Fruit fly (Drosophila melanogaster) whole organism, embryonic: ENCODE data around the gene CG32767.

Source experiments
- Ada2b ChIP-seq: fragments of 200-800 bp; sonication (Bioruptor generic); IDR thresholded peaks from 2 replicates; pipeline ENCODE4 v1.3.6; 2022; ENCODE audit warnings: missing biosample characterization, missing genetic modification characterization
- Bdp1 ChIP-seq: fragments of 200-800 bp; sonication (Bioruptor generic); optimal IDR thresholded peaks from 3 replicates; lab custom pipeline; 2016; ENCODE audit warnings: missing biosample characterization, missing genetic modification characterization
- CG10321 ChIP-seq: fragments of 200-800 bp; sonication (Bioruptor generic); IDR thresholded peaks from 2 replicates; pipeline ENCODE4 v1.3.6; 2022; ENCODE audit warnings: missing biosample characterization, missing genetic modification characterization
- CG11696 ChIP-seq: fragments of 200-800 bp; sonication (Bioruptor generic); IDR thresholded peaks from 2 replicates; pipeline ENCODE4 v1.3.6; 2022; ENCODE audit warnings: missing biosample characterization, missing genetic modification characterization
- CG12299 ChIP-seq: fragments of 200-800 bp; sonication (Bioruptor generic); optimal IDR thresholded peaks from 2 replicates; lab custom pipeline; 2018; ENCODE audit warnings: missing biosample characterization, mild to moderate bottlenecking, missing genetic modification characterization
- CG12769 ChIP-seq: fragments of 200-800 bp; sonication (Bioruptor generic); optimal IDR thresholded peaks from 2 replicates; lab custom pipeline; 2019; ENCODE audit warnings: missing biosample characterization, mild to moderate bottlenecking, missing genetic modification characterization, moderate library complexity
- CG15601 ChIP-seq: fragments of 200-800 bp; sonication (Bioruptor generic); optimal IDR thresholded peaks from 3 replicates; lab custom pipeline; 2019; ENCODE audit warnings: missing biosample characterization, mild to moderate bottlenecking, missing genetic modification characterization, moderate library complexity
- CG17186 ChIP-seq: fragments of 200-800 bp; sonication (Bioruptor generic); optimal IDR thresholded peaks from 3 replicates; lab custom pipeline; 2017; ENCODE audit warnings: missing biosample characterization, missing genetic modification reagents, missing genetic modification characterization
- CG18599 ChIP-seq: fragments of 200-800 bp; sonication (Bioruptor generic); optimal IDR thresholded peaks from 3 replicates; lab custom pipeline; 2017; ENCODE audit warnings: missing biosample characterization, missing genetic modification characterization, mild to moderate bottlenecking, moderate library complexity, missing genetic modification reagents
- CG30431 ChIP-seq: fragments of 200-800 bp; sonication (Bioruptor generic); optimal IDR thresholded peaks from 2 replicates; lab custom pipeline; 2017; ENCODE audit warnings: missing biosample characterization, missing genetic modification characterization
- CG31224 ChIP-seq: fragments of 200-800 bp; sonication (Bioruptor generic); IDR thresholded peaks from 2 replicates; pipeline ENCODE4 v1.3.6; 2022; ENCODE audit warnings: missing biosample characterization, missing genetic modification characterization
- CG31441 ChIP-seq: fragments of 200-800 bp; sonication (Bioruptor generic); IDR thresholded peaks from 2 replicates; pipeline ENCODE4 v1.3.6; 2022; ENCODE audit warnings: missing biosample characterization, missing genetic modification characterization
- CG3407 ChIP-seq: fragments of 200-800 bp; sonication (Bioruptor generic); optimal IDR thresholded peaks from 2 replicates; lab custom pipeline; 2018; ENCODE audit warnings: missing biosample characterization, mild to moderate bottlenecking, missing genetic modification characterization
- CG34422 ChIP-seq: fragments of 200-800 bp; sonication (Bioruptor generic); IDR thresholded peaks from 3 replicates; pipeline ENCODE4 v1.3.6; 2022; ENCODE audit warnings: missing biosample characterization, missing genetic modification characterization
- CG42726 ChIP-seq: fragments of 200-800 bp; sonication (Bioruptor generic); IDR thresholded peaks from 2 replicates; pipeline ENCODE4 v1.3.6; 2022; ENCODE audit warnings: missing biosample characterization, missing genetic modification characterization; ENCODE audit not compliant: partially characterized antibody
- CG4282 ChIP-seq: fragments of 200-800 bp; sonication (Bioruptor generic); optimal IDR thresholded peaks from 2 replicates; lab custom pipeline; 2016; ENCODE audit warnings: missing biosample characterization, missing genetic modification characterization
- CG8924 ChIP-seq: fragments of 200-800 bp; optimal IDR thresholded peaks from 3 replicates; lab custom pipeline; 2019; ENCODE audit warnings: missing biosample characterization, mild to moderate bottlenecking, missing genetic modification characterization, moderate library complexity
- CG9797 ChIP-seq: fragments of 200-800 bp; sonication (Bioruptor generic); optimal IDR thresholded peaks from 3 replicates; lab custom pipeline; 2018; ENCODE audit warnings: missing biosample characterization, mild to moderate bottlenecking, missing genetic modification characterization
- CG9932 ChIP-seq: fragments of 200-800 bp; sonication (Bioruptor generic); IDR thresholded peaks from 2 replicates; pipeline ENCODE4 v1.3.6; 2022; ENCODE audit warnings: missing biosample characterization, missing genetic modification characterization
- Dref ChIP-seq: fragments of 200-800 bp; sonication (Bioruptor generic); IDR thresholded peaks from 2 replicates; pipeline ENCODE4 v1.3.6; 2022; ENCODE audit warnings: missing biosample characterization, missing genetic modification characterization
- Fer1 ChIP-seq: fragments of 200-800 bp; sonication (Bioruptor generic); optimal IDR thresholded peaks from 2 replicates; lab custom pipeline; 2017; ENCODE audit warnings: missing biosample characterization, mild to moderate bottlenecking, missing genetic modification characterization
- Gsc ChIP-seq: fragments of 200-800 bp; sonication (Bioruptor generic); IDR thresholded peaks from 2 replicates; pipeline ENCODE4 v1.3.6; 2022; ENCODE audit warnings: missing biosample characterization, missing genetic modification characterization
- Kr ChIP-seq: fragments of 200-800 bp; sonication (Bioruptor generic); optimal IDR thresholded peaks from 2 replicates; lab custom pipeline; 2017; ENCODE audit warnings: missing biosample characterization, mild to moderate bottlenecking, missing genetic modification characterization
- Mes4 ChIP-seq: fragments of 200-800 bp; sonication (Bioruptor generic); optimal IDR thresholded peaks from 2 replicates; lab custom pipeline; 2016; ENCODE audit warnings: missing biosample characterization, missing genetic modification characterization
- Tbp ChIP-seq: fragments of >200 bp; optimal IDR thresholded peaks from 2 replicates; lab custom pipeline; 2018; ENCODE audit warnings: missing biosample characterization, missing genetic modification characterization
- abd-A ChIP-seq: fragments of 200-800 bp; sonication (Bioruptor generic); optimal IDR thresholded peaks from 3 replicates; lab custom pipeline; 2019; ENCODE audit warnings: missing biosample characterization, mild to moderate bottlenecking, missing genetic modification characterization, moderate library complexity
- ac ChIP-seq: fragments of 200-800 bp; sonication (Bioruptor generic); optimal IDR thresholded peaks from 3 replicates; lab custom pipeline; 2017; ENCODE audit warnings: missing biosample characterization, mild to moderate bottlenecking, missing genetic modification characterization
- ato ChIP-seq: fragments of 200-800 bp; sonication (Bioruptor generic); IDR thresholded peaks from 2 replicates; pipeline ENCODE4 v1.3.6; 2022; ENCODE audit warnings: missing biosample characterization, missing genetic modification characterization; ENCODE audit not compliant: partially characterized antibody
- da ChIP-seq: fragments of 200-800 bp; sonication (Bioruptor generic); optimal IDR thresholded peaks from 2 replicates; lab custom pipeline; 2016; ENCODE audit warnings: missing biosample characterization, missing genetic modification characterization
- dan ChIP-seq: fragments of 200-800 bp; sonication (Bioruptor generic); IDR thresholded peaks from 2 replicates; pipeline ENCODE4 v1.3.6; 2022; ENCODE audit warnings: missing biosample characterization, missing genetic modification characterization
- disco-r ChIP-seq: fragments of 200-800 bp; sonication (Bioruptor generic); optimal IDR thresholded peaks from 2 replicates; lab custom pipeline; 2016; ENCODE audit warnings: missing biosample characterization, missing genetic modification characterization
- dysf ChIP-seq: fragments of 200-800 bp; sonication (Bioruptor generic); IDR thresholded peaks from 3 replicates; pipeline ENCODE4 v1.3.6; 2022; ENCODE audit warnings: missing biosample characterization, missing genetic modification characterization
- en ChIP-seq: fragments of 200-800 bp; sonication (Bioruptor generic); optimal IDR thresholded peaks from 2 replicates; lab custom pipeline; 2016; ENCODE audit warnings: missing biosample characterization, missing genetic modification characterization
- fd3F ChIP-seq: fragments of 200-800 bp; sonication (Bioruptor generic); optimal IDR thresholded peaks from 2 replicates; lab custom pipeline; 2018; ENCODE audit warnings: missing biosample characterization, mild to moderate bottlenecking, missing genetic modification characterization, moderate library complexity
- gcm2 ChIP-seq: fragments of 200-800 bp; sonication (Bioruptor generic); optimal IDR thresholded peaks from 2 replicates; lab custom pipeline; 2016; ENCODE audit warnings: missing biosample characterization, missing genetic modification characterization
- grn ChIP-seq: fragments of 200-800 bp; sonication (Bioruptor generic); optimal IDR thresholded peaks from 3 replicates; lab custom pipeline; 2017; ENCODE audit warnings: missing biosample characterization, missing genetic modification characterization
- hth ChIP-seq: fragments of >200 bp; optimal IDR thresholded peaks from 2 replicates; lab custom pipeline; 2017; ENCODE audit warnings: inconsistent platforms
- insv ChIP-seq, 2 experiments: fragments of 200-800 bp; sonication (Bioruptor generic); optimal IDR thresholded peaks; 3 replicates each; lab custom pipeline; 2016 to 2018; ENCODE audit warnings: missing biosample characterization in 2 of 2, missing genetic modification characterization in 2 of 2
- lab ChIP-seq: fragments of 200-800 bp; sonication (Bioruptor generic); optimal IDR thresholded peaks from 3 replicates; lab custom pipeline; 2017; ENCODE audit warnings: missing biosample characterization, missing genetic modification characterization, mild to moderate bottlenecking, moderate library complexity, missing genetic modification reagents
- mirr ChIP-seq: fragments of 200-800 bp; sonication (Bioruptor generic); optimal IDR thresholded peaks from 3 replicates; lab custom pipeline; 2018; ENCODE audit warnings: missing biosample characterization, mild to moderate bottlenecking, missing genetic modification characterization
- peb ChIP-seq: fragments of 200-800 bp; sonication (Bioruptor generic); IDR thresholded peaks from 2 replicates; pipeline ENCODE4 v1.3.6; 2022; ENCODE audit warnings: missing biosample characterization, missing genetic modification characterization
- pfk ChIP-seq: fragments of 200-800 bp; sonication (Bioruptor generic); optimal IDR thresholded peaks from 2 replicates; lab custom pipeline; 2018; ENCODE audit warnings: missing biosample characterization, mild to moderate bottlenecking, missing genetic modification characterization, moderate library complexity
- pnt ChIP-seq: fragments of 200-800 bp; sonication (Bioruptor generic); optimal IDR thresholded peaks from 3 replicates; lab custom pipeline; 2016; ENCODE audit warnings: missing biosample characterization, missing genetic modification characterization
- prd ChIP-seq, 3 experiments: fragments of >200 bp in 2 of 3; fragments of 200-800 bp in 1 of 3; sonication (Bioruptor generic) in 1 of 3; optimal IDR thresholded peaks in 2 of 3; IDR thresholded peaks in 1 of 3; 2 replicates in 2 of 3; 3 replicates in 1 of 3; pipeline versions ENCODE4 v1.3.6 to Lab custom; 2017 to 2022; ENCODE audit warnings: missing biosample characterization in 1 of 3, missing genetic modification characterization in 1 of 3
- stwl ChIP-seq: fragments of 200-800 bp; sonication (Bioruptor generic); optimal IDR thresholded peaks from 3 replicates; lab custom pipeline; 2018; ENCODE audit warnings: missing biosample characterization, mild to moderate bottlenecking, missing genetic modification characterization, moderate library complexity
- trh ChIP-seq: fragments of 200-800 bp; sonication (Bioruptor generic); optimal IDR thresholded peaks from 2 replicates; lab custom pipeline; 2016; ENCODE audit warnings: missing biosample characterization, missing genetic modification characterization
- tup ChIP-seq: fragments of 200-800 bp; sonication (Bioruptor generic); optimal IDR thresholded peaks from 2 replicates; lab custom pipeline; 2016; ENCODE audit warnings: missing biosample characterization, mild to moderate bottlenecking, missing genetic modification characterization, moderate library complexity
- tx ChIP-seq: fragments of 200-800 bp; sonication (Bioruptor generic); optimal IDR thresholded peaks from 2 replicates; lab custom pipeline; 2016; ENCODE audit warnings: missing biosample characterization, missing genetic modification characterization
- vvl ChIP-seq: fragments of 200-800 bp; sonication (Bioruptor generic); IDR thresholded peaks from 2 replicates; pipeline ENCODE4 v1.3.6; 2022; ENCODE audit warnings: missing biosample characterization, missing genetic modification characterization
- zen2 ChIP-seq: fragments of 200-800 bp; sonication (Bioruptor generic); IDR thresholded peaks from 3 replicates; pipeline ENCODE4 v1.3.6; 2022; ENCODE audit warnings: missing biosample characterization, missing genetic modification characterization; ENCODE audit not compliant: partially characterized antibody

Gene CG32767

dm6 chrX:5046256-5046894 lies 38.2 kb downstream of the CG32767 start (continued):
- no peak for TF ChIP-seq CG42726 (GFP tag; lab: Robert Waterston, UW)
- peak; percentile 15 for TF ChIP-seq tup
- TF ChIP-seq insv (GFP tag; optimal IDR thresholded peaks at IDR 0.05; lab: Kevin White, UChicago), result no peak
- no peak for TF ChIP-seq mirr (GFP tag; lab: Kevin White, UChicago)
- peak; percentile 79 for TF ChIP-seq CG8924 (tag; lab: Kevin White, UChicago)
- peak; percentile 58 for TF ChIP-seq pnt (GFP tag; lab: Kevin White, UChicago)
- no peak for TF ChIP-seq en (GFP tag; lab: Kevin White, UChicago)
- TF ChIP-seq ac, result peak; percentile 48
- no peak for TF ChIP-seq Tbp (GFP tag; lab: Kevin White, UChicago)
- TF ChIP-seq disco-r (GFP tag; lab: Kevin White, UChicago), result peak; percentile 28
- peak; percentile 70 for TF ChIP-seq Ada2b
- TF ChIP-seq CG12299 (tag; lab: Kevin White, UChicago), result peak; percentile 62
- no peak for TF ChIP-seq grn
- TF ChIP-seq CG9932 (GFP tag; lab: Robert Waterston, UW), result peak; percentile 83
- peak; percentile 76 for TF ChIP-seq Fer1 (GFP tag; lab: Kevin White, UChicago)
- no peak for TF ChIP-seq Kr (GFP tag; lab: Kevin White, UChicago)
- TF ChIP-seq fd3F (GFP tag; lab: Kevin White, UChicago), result peak; percentile 61
- no peak for TF ChIP-seq dan
- TF ChIP-seq dysf, result peak; percentile 83
- peak; percentile 56 for TF ChIP-seq CG31224 (GFP tag; lab: Robert Waterston, UW)
- TF ChIP-seq gcm2, result peak; percentile 30
- TF ChIP-seq hth (lab: Kevin White, UChicago), result no peak
- TF ChIP-seq CG15601, result peak; percentile 78
- TF ChIP-seq CG3407 (GFP tag; lab: Kevin White, UChicago), result peak; percentile 68
- peak; percentile 41; the same call in 1 of the 2 replicates for TF ChIP-seq peb (GFP tag; lab: Robert Waterston, UW)
- TF ChIP-seq Dref, result no peak
- peak; percentile 41 for TF ChIP-seq Mes4
- TF ChIP-seq CG12769 (tag; lab: Kevin White, UChicago), result no peak
- TF ChIP-seq CG10321 (GFP tag; lab: Robert Waterston, UW), result 0 out of 2 replicates have a peak, but pooled peaks have one; percentile 14
- peak; percentile 75 for TF ChIP-seq CG18599 (GFP tag; lab: Kevin White, UChicago)
- no peak for TF ChIP-seq ato (GFP tag; lab: Robert Waterston, UW)
- TF ChIP-seq trh, result peak; percentile 45
- TF ChIP-seq prd (optimal IDR thresholded peaks at IDR 0.05; lab: Kevin White, UChicago), result no peak
- TF ChIP-seq prd (GFP tag; IDR thresholded peaks at IDR 0.05; lab: Robert Waterston, UW), result peak; percentile 87; the same call in 2 of the 3 replicates
- no peak for TF ChIP-seq CG17186 (GFP tag; lab: Kevin White, UChicago)
- peak; percentile 36; the same call in 1 of the 2 replicates for TF ChIP-seq CG11696
- 0 out of 2 replicates have a peak, but pooled peaks have one; percentile 21 for TF ChIP-seq Gsc (GFP tag; lab: Robert Waterston, UW)
- no peak for TF ChIP-seq pfk (GFP tag; lab: Kevin White, UChicago)
- no peak for TF ChIP-seq zen2
- TF ChIP-seq CG34422, result peak; percentile 75
- TF ChIP-seq vvl (GFP tag; lab: Robert Waterston, UW), result peak; percentile 84
- TF ChIP-seq CG30431 (GFP tag; lab: Kevin White, UChicago), result peak; percentile 57
- TF ChIP-seq da (GFP tag; lab: Kevin White, UChicago), result no peak
- peak; percentile 32 for TF ChIP-seq Bdp1 (GFP tag; lab: Kevin White, UChicago)
- TF ChIP-seq abd-A (tag; lab: Kevin White, UChicago), result no peak
- TF ChIP-seq CG4282 (GFP tag; lab: Kevin White, UChicago), result no peak
- TF ChIP-seq lab (GFP tag; lab: Kevin White, UChicago), result peak; percentile 82
- TF ChIP-seq tx (GFP tag; lab: Kevin White, UChicago), result no peak
- TF ChIP-seq CG31441 (GFP tag; lab: Robert Waterston, UW), result peak; percentile 87
- TF ChIP-seq stwl (tag; lab: Kevin White, UChicago), result no peak
- TF ChIP-seq CG9797, result no peak
